In genomic region chr3R:21107907-21108591, dm6 we compare ENCODE assay signal across 1 fruit fly cellular context.
TF ChIP-seq lines count a peak whose summit lies in the region.

TSS of gene Sec15 (minus strand) at chr3R:21107972.
TSS of gene rtet (plus strand) at chr3R:21108446.

TF ChIP-seq in whole organism, embryonic, 481 proteins besides CTCF, POLR2A, EP300 and RAD21 (continued from another document):
- no peak for TF ChIP-seq jigr1 (GFP tag; IDR thresholded peaks at IDR 0.05; lab: Robert Waterston, UW)
- no peak for TF ChIP-seq fd64A (GFP tag; optimal IDR thresholded peaks at IDR 0.05; lab: Kevin White, UChicago)
- no peak for TF ChIP-seq CG3163 (GFP tag; optimal IDR thresholded peaks at IDR 0.05; lab: Kevin White, UChicago)
- TF ChIP-seq croc (GFP tag; conservative IDR thresholded peaks at IDR 0.05; lab: Robert Waterston, UW) = peak; percentile 28; the same call in 1 of the 3 replicates
- no peak for TF ChIP-seq CG8281 (tag; optimal IDR thresholded peaks at IDR 0.05; lab: Kevin White, UChicago)
- peak; percentile 60 for TF ChIP-seq bbx (GFP tag; IDR thresholded peaks at IDR 0.05; lab: Robert Waterston, UW; ENCODE audit: partially characterized antibody)
- peak; percentile 76 for TF ChIP-seq dmrt11E (tag; optimal IDR thresholded peaks at IDR 0.05; lab: Kevin White, UChicago)
- no peak for TF ChIP-seq ham (GFP tag; IDR thresholded peaks at IDR 0.05; lab: Robert Waterston, UW)
- peak; percentile 93 for TF ChIP-seq Ets65A (GFP tag; lab: Kevin White, UChicago)
- no peak for TF ChIP-seq CG4730 (GFP tag; IDR thresholded peaks at IDR 0.05; lab: Robert Waterston, UW)
- TF ChIP-seq CG6272 (GFP tag; IDR thresholded peaks at IDR 0.05; lab: Robert Waterston, UW) = peak; percentile 64
- TF ChIP-seq Fer2 (tag; optimal IDR thresholded peaks at IDR 0.05; lab: Kevin White, UChicago) = peak; percentile 27
- TF ChIP-seq CG5953 (GFP tag; IDR thresholded peaks at IDR 0.05; lab: Robert Waterston, UW) = 0 out of 2 replicates have a peak, but pooled peaks have one; percentile 16
- no peak for TF ChIP-seq disco-r (GFP tag; optimal IDR thresholded peaks at IDR 0.05; lab: Kevin White, UChicago)
- peak; percentile 60 for TF ChIP-seq CG10267 (tag; optimal IDR thresholded peaks at IDR 0.05; lab: Kevin White, UChicago)
- TF ChIP-seq Doc3 (GFP tag; IDR thresholded peaks at IDR 0.05; lab: Robert Waterston, UW; ENCODE audit: partially characterized antibody) = 0 out of 3 replicates have a peak, but pooled peaks have one; percentile 43
- TF ChIP-seq Med (GFP tag; lab: Kevin White, UChicago) = peak; percentile 84
- TF ChIP-seq her (GFP tag; optimal IDR thresholded peaks at IDR 0.05; lab: Kevin White, UChicago) = no peak
- TF ChIP-seq CG7271 (tag; optimal IDR thresholded peaks at IDR 0.05; lab: Kevin White, UChicago) = no peak
- no peak for TF ChIP-seq CG6254 (GFP tag; optimal IDR thresholded peaks at IDR 0.05; lab: Kevin White, UChicago)
- no peak for TF ChIP-seq CG32767 (GFP tag; IDR thresholded peaks at IDR 0.05; lab: Robert Waterston, UW)
- TF ChIP-seq CG10274 (GFP tag; optimal IDR thresholded peaks at IDR 0.05; lab: Kevin White, UChicago) = no peak
- peak; percentile 78 for TF ChIP-seq nmo (GFP tag; optimal IDR thresholded peaks at IDR 0.05; lab: Kevin White, UChicago)
- TF ChIP-seq ind (GFP tag; optimal IDR thresholded peaks at IDR 0.05; lab: Kevin White, UChicago) = peak; percentile 57
- TF ChIP-seq CG13894 (tag; optimal IDR thresholded peaks at IDR 0.05; lab: Kevin White, UChicago) = no peak
- no peak for TF ChIP-seq CG7987 (GFP tag; optimal IDR thresholded peaks at IDR 0.05; lab: Kevin White, UChicago)
- TF ChIP-seq caup (GFP tag; optimal IDR thresholded peaks at IDR 0.05; lab: Kevin White, UChicago; ENCODE audit: severe bottlenecking) = peak; percentile 41
- peak; percentile 48 for TF ChIP-seq Mad (GFP tag; optimal IDR thresholded peaks at IDR 0.05; lab: Kevin White, UChicago)
- no peak for TF ChIP-seq al (GFP tag; IDR thresholded peaks at IDR 0.05; lab: Robert Waterston, UW)
- peak; percentile 60 for TF ChIP-seq ewg (GFP tag; optimal IDR thresholded peaks at IDR 0.05; lab: Kevin White, UChicago)
- no peak for TF ChIP-seq Vsx1 (GFP tag; optimal IDR thresholded peaks at IDR 0.05; lab: Kevin White, UChicago)
- no peak for TF ChIP-seq run (tag; optimal IDR thresholded peaks at IDR 0.05; lab: Kevin White, UChicago)
- TF ChIP-seq CG11398 (GFP tag; optimal IDR thresholded peaks at IDR 0.05; lab: Kevin White, UChicago) = no peak
- no peak for TF ChIP-seq CG7839 (tag; optimal IDR thresholded peaks at IDR 0.05; lab: Kevin White, UChicago)
- no peak for TF ChIP-seq Lpt (GFP tag; optimal IDR thresholded peaks at IDR 0.05; lab: Kevin White, UChicago)
- no peak for TF ChIP-seq CG15073 (GFP tag; optimal IDR thresholded peaks at IDR 0.05; lab: Kevin White, UChicago)
- TF ChIP-seq pan (optimal IDR thresholded peaks at IDR 0.05; lab: Kevin White, UChicago) = no peak
- TF ChIP-seq pan (GFP tag; optimal IDR thresholded peaks at IDR 0.05 in 1 of 2, IDR thresholded peaks at IDR 0.05 in 1 of 2) = peak in 1 of 2 experiments; percentile 54
- TF ChIP-seq CG18764 (GFP tag; optimal IDR thresholded peaks at IDR 0.05; lab: Kevin White, UChicago) = peak; percentile 78
- TF ChIP-seq CG10147 (GFP tag; optimal IDR thresholded peaks at IDR 0.05; lab: Kevin White, UChicago) = no peak
- peak; percentile 72 for TF ChIP-seq Ssrp (tag; optimal IDR thresholded peaks at IDR 0.05; lab: Kevin White, UChicago)
- TF ChIP-seq ab (GFP tag; optimal IDR thresholded peaks at IDR 0.05; lab: Kevin White, UChicago) = no peak
- TF ChIP-seq unc-4 (GFP tag; IDR thresholded peaks at IDR 0.05; lab: Robert Waterston, UW; ENCODE audit: partially characterized antibody) = peak; percentile 68
- TF ChIP-seq vfl (GFP tag; optimal IDR thresholded peaks at IDR 0.05; lab: Kevin White, UChicago) = no peak
- no peak for TF ChIP-seq CG3838 (GFP tag; optimal IDR thresholded peaks at IDR 0.05; lab: Kevin White, UChicago)
- TF ChIP-seq CG11504 (tag; optimal IDR thresholded peaks at IDR 0.05; lab: Kevin White, UChicago) = no peak
- TF ChIP-seq CG9609 (GFP tag; optimal IDR thresholded peaks at IDR 0.05; lab: Kevin White, UChicago) = peak; percentile 33
- peak; percentile 50 for TF ChIP-seq CG9437 (GFP tag; optimal IDR thresholded peaks at IDR 0.05; lab: Kevin White, UChicago)
- peak; percentile 44 for TF ChIP-seq stwl (tag; optimal IDR thresholded peaks at IDR 0.05; lab: Kevin White, UChicago)
- TF ChIP-seq CG4328 (GFP tag; optimal IDR thresholded peaks at IDR 0.05; lab: Kevin White, UChicago) = peak; percentile 72
- no peak for TF ChIP-seq gsb-n (tag; optimal IDR thresholded peaks at IDR 0.05; lab: Kevin White, UChicago)
- no peak; the same call in 1 of the 2 replicates for TF ChIP-seq CG32772 (GFP tag; IDR thresholded peaks at IDR 0.05; lab: Robert Waterston, UW)
- no peak for TF ChIP-seq ash1 (GFP tag; optimal IDR thresholded peaks at IDR 0.05; lab: Kevin White, UChicago)
- no peak for TF ChIP-seq pros (GFP tag; optimal IDR thresholded peaks at IDR 0.05; lab: Kevin White, UChicago)
- peak; percentile 57 for TF ChIP-seq CG9932 (GFP tag; IDR thresholded peaks at IDR 0.05; lab: Robert Waterston, UW)
- TF ChIP-seq CG13775 (GFP tag; optimal IDR thresholded peaks at IDR 0.05; lab: Kevin White, UChicago) = peak; percentile 88
- no peak for TF ChIP-seq ATbp (GFP tag; optimal IDR thresholded peaks at IDR 0.05; lab: Kevin White, UChicago)
- peak; percentile 69 for TF ChIP-seq Xbp1 (GFP tag; optimal IDR thresholded peaks at IDR 0.05; lab: Kevin White, UChicago)
- no peak for TF ChIP-seq Tbp (GFP tag; optimal IDR thresholded peaks at IDR 0.05; lab: Kevin White, UChicago)
- peak; percentile 28 for TF ChIP-seq Bteb2 (GFP tag; optimal IDR thresholded peaks at IDR 0.05; lab: Kevin White, UChicago)
- TF ChIP-seq seq (GFP tag; IDR thresholded peaks at IDR 0.05; lab: Robert Waterston, UW) = no peak
- TF ChIP-seq HLH3B (GFP tag; IDR thresholded peaks at IDR 0.05; lab: Robert Waterston, UW) = peak; percentile 38; the same call in 1 of the 2 replicates
- TF ChIP-seq CG30431 (GFP tag; optimal IDR thresholded peaks at IDR 0.05; lab: Kevin White, UChicago) = peak; percentile 27
- TF ChIP-seq mam (GFP tag; optimal IDR thresholded peaks at IDR 0.05; lab: Kevin White, UChicago) = no peak
- no peak for TF ChIP-seq rib (GFP tag; IDR thresholded peaks at IDR 0.05; lab: Robert Waterston, UW)
- no peak for TF ChIP-seq lov (optimal IDR thresholded peaks at IDR 0.05; lab: Kevin White, UChicago)
- peak; percentile 70; the same call in 1 of the 3 replicates for TF ChIP-seq lov (GFP tag; IDR thresholded peaks at IDR 0.05; lab: Robert Waterston, UW)
- no peak for TF ChIP-seq pum (GFP tag; optimal IDR thresholded peaks at IDR 0.05; lab: Kevin White, UChicago)
- peak; percentile 62 for TF ChIP-seq Meics (GFP tag; optimal IDR thresholded peaks at IDR 0.05; lab: Kevin White, UChicago)
- peak; percentile 63; the same call in 2 of the 3 replicates for TF ChIP-seq CG34224 (GFP tag; IDR thresholded peaks at IDR 0.05; lab: Robert Waterston, UW; ENCODE audit: partially characterized antibody)
- TF ChIP-seq CG14710 (tag; optimal IDR thresholded peaks at IDR 0.05; lab: Kevin White, UChicago) = peak; percentile 77
- peak; percentile 1 for TF ChIP-seq zfh2 (GFP tag; optimal IDR thresholded peaks at IDR 0.05; lab: Kevin White, UChicago)
- no peak for TF ChIP-seq luna (GFP tag; optimal IDR thresholded peaks at IDR 0.05; lab: Kevin White, UChicago)
- TF ChIP-seq dm (GFP tag; optimal IDR thresholded peaks at IDR 0.05; lab: Kevin White, UChicago) = peak; percentile 24
- no peak for TF ChIP-seq CG15479 (GFP tag; optimal IDR thresholded peaks at IDR 0.05; lab: Kevin White, UChicago)
- TF ChIP-seq CG14050 (GFP tag; IDR thresholded peaks at IDR 0.05; lab: Robert Waterston, UW) = peak; percentile 13; the same call in 1 of the 3 replicates
- peak; percentile 60 for TF ChIP-seq Hr3 (GFP tag; optimal IDR thresholded peaks at IDR 0.05; lab: Kevin White, UChicago)
- TF ChIP-seq bigmax (GFP tag; optimal IDR thresholded peaks at IDR 0.05; lab: Kevin White, UChicago) = no peak
- TF ChIP-seq cas (GFP tag; IDR thresholded peaks at IDR 0.05; lab: Robert Waterston, UW) = no peak
- TF ChIP-seq B-H2 (GFP tag; optimal IDR thresholded peaks at IDR 0.05; lab: Kevin White, UChicago) = peak; percentile 62
- peak; percentile 61 for TF ChIP-seq CG15514 (GFP tag; optimal IDR thresholded peaks at IDR 0.05; lab: Kevin White, UChicago)
- peak; percentile 15 for TF ChIP-seq chn (GFP tag; optimal IDR thresholded peaks at IDR 0.05; lab: Kevin White, UChicago)
- TF ChIP-seq wor (GFP tag; IDR thresholded peaks at IDR 0.05; lab: Robert Waterston, UW) = no peak
- no peak for TF ChIP-seq Asciz (GFP tag; optimal IDR thresholded peaks at IDR 0.05; lab: Kevin White, UChicago)
- TF ChIP-seq Oaz (GFP tag; IDR thresholded peaks at IDR 0.05; lab: Robert Waterston, UW) = 0 out of 2 replicates have a peak, but pooled peaks have one; percentile 17
- TF ChIP-seq kni (GFP tag; optimal IDR thresholded peaks at IDR 0.05; lab: Kevin White, UChicago) = peak; percentile 10
- no peak for TF ChIP-seq CG12071 (GFP tag; optimal IDR thresholded peaks at IDR 0.05; lab: Kevin White, UChicago)
- peak; percentile 67 for TF ChIP-seq lilli (GFP tag; optimal IDR thresholded peaks at IDR 0.05; lab: Kevin White, UChicago)
- peak; percentile 72 for TF ChIP-seq CG2712 (tag; optimal IDR thresholded peaks at IDR 0.05; lab: Kevin White, UChicago)
- peak; percentile 75 for TF ChIP-seq ci (GFP tag; IDR thresholded peaks at IDR 0.05; lab: Robert Waterston, UW)
- peak; percentile 49; the same call in 2 of the 3 replicates for TF ChIP-seq Mrtf (GFP tag; IDR thresholded peaks at IDR 0.05; lab: Robert Waterston, UW)
- peak; percentile 17 for TF ChIP-seq Ets97D (GFP tag; optimal IDR thresholded peaks at IDR 0.05; lab: Kevin White, UChicago)
- peak; percentile 45 for TF ChIP-seq sob (GFP tag; IDR thresholded peaks at IDR 0.05; lab: Robert Waterston, UW)
- TF ChIP-seq CG16813 (GFP tag; IDR thresholded peaks at IDR 0.05; lab: Robert Waterston, UW; ENCODE audit: partially characterized antibody) = peak; percentile 65
- TF ChIP-seq CG6854 (GFP tag; optimal IDR thresholded peaks at IDR 0.05; lab: Kevin White, UChicago) = no peak
- TF ChIP-seq CG17829 (tag; optimal IDR thresholded peaks at IDR 0.05; lab: Kevin White, UChicago) = peak; percentile 67
- no peak for TF ChIP-seq fd102C (GFP tag; optimal IDR thresholded peaks at IDR 0.05; lab: Kevin White, UChicago)
